Worm (Caenorhabditis elegans): ENCODE results near the gene F35G2.5.

F35G2.5 gene

DNA sequence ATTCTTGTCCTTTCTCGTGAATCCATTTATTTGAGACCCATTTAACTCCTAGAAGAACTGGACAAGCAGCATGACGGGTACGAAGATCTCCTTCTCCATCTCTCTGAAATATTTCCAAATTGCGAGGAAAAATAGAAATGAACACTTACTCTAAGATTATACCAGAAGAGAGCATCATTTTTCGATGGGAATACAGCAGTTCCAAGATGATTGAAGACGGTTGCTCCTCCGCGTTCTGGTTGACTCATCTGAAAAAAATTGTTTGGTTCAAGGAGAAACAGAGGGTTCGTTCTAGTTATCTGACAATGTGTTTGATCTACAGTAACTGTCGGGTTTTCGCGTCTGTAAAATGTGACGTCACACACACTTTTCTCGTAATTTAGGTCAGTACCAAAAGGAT lies 8.1 kb upstream of the F35G2.5 start:
- TF ChIP-seq lsy-2 (tag; optimal IDR thresholded peaks at IDR 0.05): no peak

ce11 chrIV:12212814-12213213 lies 6.6 kb upstream of the F35G2.5 start:
- no peak for TF ChIP-seq zip-8 (tag; optimal IDR thresholded peaks at IDR 0.05)
- no peak for TF ChIP-seq sptf-1 (tag; optimal IDR thresholded peaks at IDR 0.05)
- no peak for TF ChIP-seq elt-1 (tag; optimal IDR thresholded peaks at IDR 0.05; ENCODE audit: borderline replicate concordance, insufficient read depth)
- TF ChIP-seq nhr-76 (tag; optimal IDR thresholded peaks at IDR 0.05): no peak
- TF ChIP-seq ceh-83 (GFP tag; optimal IDR thresholded peaks at IDR 0.05): no peak
- no peak for TF ChIP-seq ztf-11 (tag; optimal IDR thresholded peaks at IDR 0.05)

ce11 chrIV:12215762-12216295 lies 3.6 kb upstream of the F35G2.5 start, which contains the start of gene phy-2:
TSS of gene phy-2 (minus strand) at chrIV:12215987.
- TF ChIP-seq blmp-1 (tag; optimal IDR thresholded peaks at IDR 0.05): no peak
- TF ChIP-seq hlh-1 (tag; optimal IDR thresholded peaks at IDR 0.05): peak; percentile 87
- TF ChIP-seq ztf-11 (tag; optimal IDR thresholded peaks at IDR 0.05): no peak

DNA sequence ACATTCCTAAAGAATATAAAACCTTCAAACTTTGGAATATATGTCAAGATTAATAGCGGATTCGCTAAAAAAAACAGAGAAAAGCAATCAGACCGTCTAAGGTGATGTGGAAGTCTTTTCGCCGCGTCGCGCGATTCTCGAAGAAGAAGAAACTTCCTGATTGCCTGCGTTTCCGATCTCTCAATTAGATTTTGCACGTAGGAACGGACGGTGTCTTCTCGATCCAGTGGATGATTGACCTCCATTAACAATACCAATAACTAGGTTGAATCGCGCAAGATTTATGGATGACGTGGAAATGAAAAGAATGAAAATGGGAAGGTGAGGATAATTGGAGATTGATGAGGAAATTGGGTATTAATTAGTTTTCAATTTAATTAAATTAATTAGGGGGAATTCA lies 2.3 kb upstream of the F35G2.5 start:
- TF ChIP-seq unc-62 (GFP tag; optimal IDR thresholded peaks at IDR 0.05): peak; percentile 21
- no peak for TF ChIP-seq unc-39 (tag; optimal IDR thresholded peaks at IDR 0.05)
- TF ChIP-seq tbx-8 (GFP tag; optimal IDR thresholded peaks at IDR 0.05): no peak
- peak; percentile 40 for TF ChIP-seq ceh-43 (GFP tag; optimal IDR thresholded peaks at IDR 0.05)
- no peak for TF ChIP-seq nhr-28 (tag; optimal IDR thresholded peaks at IDR 0.05)
- TF ChIP-seq pha-4 (tag; optimal IDR thresholded peaks at IDR 0.05): no peak
- no peak for TF ChIP-seq cnd-1 (tag; optimal IDR thresholded peaks at IDR 0.05)
- no peak for TF ChIP-seq nhr-237 (tag; optimal IDR thresholded peaks at IDR 0.05)
- TF ChIP-seq flh-1 (GFP tag; optimal IDR thresholded peaks at IDR 0.05): no peak
- TF ChIP-seq mab-5 (tag; optimal IDR thresholded peaks at IDR 0.05): no peak
- TF ChIP-seq elt-1 (tag; optimal IDR thresholded peaks at IDR 0.05; ENCODE audit: borderline replicate concordance, insufficient read depth): no peak
- no peak for TF ChIP-seq zip-8 (tag; optimal IDR thresholded peaks at IDR 0.05)
- no peak for TF ChIP-seq ceh-39 (tag; optimal IDR thresholded peaks at IDR 0.05)

DNA sequence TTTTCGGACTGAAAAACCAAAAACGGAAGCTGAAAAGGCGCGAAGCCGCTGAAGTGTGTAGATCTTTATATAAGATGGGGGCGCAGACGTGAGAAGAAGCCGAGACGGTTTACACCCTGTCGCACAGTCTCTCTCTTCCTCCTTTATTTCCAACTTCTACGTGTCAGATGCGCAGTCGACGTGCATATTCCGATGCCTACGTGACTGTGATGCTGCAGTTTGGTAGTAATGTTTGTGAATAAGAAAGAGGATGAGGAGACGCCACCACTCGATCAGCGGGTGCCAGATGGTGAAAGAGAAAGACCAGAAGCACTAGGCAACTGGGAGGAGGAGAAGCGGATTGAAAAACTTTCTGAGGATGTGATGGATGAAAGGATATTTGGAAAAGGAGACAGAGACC lies 1.2 kb upstream of the F35G2.5 start:
- TF ChIP-seq hlh-1 (tag; optimal IDR thresholded peaks at IDR 0.05) (peak; percentile 24), ceh-43 (GFP tag; optimal IDR thresholded peaks at IDR 0.05) (no peak)

- no peak for TF ChIP-seq cnd-1 (tag; optimal IDR thresholded peaks at IDR 0.05)
- TF ChIP-seq tbx-8 (GFP tag; optimal IDR thresholded peaks at IDR 0.05): no peak
- TF ChIP-seq lin-13 (tag; optimal IDR thresholded peaks at IDR 0.05): no peak
- no peak for TF ChIP-seq nhr-237 (tag; optimal IDR thresholded peaks at IDR 0.05)
- no peak for TF ChIP-seq ceh-83 (GFP tag; optimal IDR thresholded peaks at IDR 0.05)
- no peak for TF ChIP-seq sem-2 (GFP tag; optimal IDR thresholded peaks at IDR 0.05)
- TF ChIP-seq sptf-1 (tag; optimal IDR thresholded peaks at IDR 0.05): no peak
- TF ChIP-seq snpc-4 (tag; optimal IDR thresholded peaks at IDR 0.05): no peak
- no peak for TF ChIP-seq bed-3 (GFP tag; optimal IDR thresholded peaks at IDR 0.05)
- no peak for TF ChIP-seq unc-39 (tag; optimal IDR thresholded peaks at IDR 0.05)
- TF ChIP-seq elt-1 (tag; optimal IDR thresholded peaks at IDR 0.05; ENCODE audit: borderline replicate concordance, insufficient read depth): no peak
- no peak for TF ChIP-seq M03D4.4 (tag; optimal IDR thresholded peaks at IDR 0.05)
- TF ChIP-seq nhr-76 (tag; optimal IDR thresholded peaks at IDR 0.05): no peak
- TF ChIP-seq pha-4 (tag; optimal IDR thresholded peaks at IDR 0.05): no peak
Measured at ce11 chrIV:12227012-12227411, 7.6 kb downstream of the F35G2.5 start, which contains the start of gene mlt-3. TSS of gene mlt-3 (minus strand) at chrIV:12227112.

ce11 chrIV:12229679-12230078 lies 10.3 kb downstream of the F35G2.5 start, which contains the start of gene sre-18:
TSS of gene sre-18 (minus strand) at chrIV:12229779.
- TF ChIP-seq ztf-11 (tag; optimal IDR thresholded peaks at IDR 0.05): no peak
- TF ChIP-seq sptf-1 (tag; optimal IDR thresholded peaks at IDR 0.05): no peak
- no peak for TF ChIP-seq sem-2 (GFP tag; optimal IDR thresholded peaks at IDR 0.05)
- no peak for TF ChIP-seq drap-1 (GFP tag; optimal IDR thresholded peaks at IDR 0.05)
- no peak for TF ChIP-seq bed-3 (GFP tag; optimal IDR thresholded peaks at IDR 0.05)
- TF ChIP-seq mep-1 (tag; optimal IDR thresholded peaks at IDR 0.05): no peak
- no peak for TF ChIP-seq lin-32 (GFP tag; optimal IDR thresholded peaks at IDR 0.05)
- TF ChIP-seq pha-4 (tag; optimal IDR thresholded peaks at IDR 0.05): no peak
- no peak for TF ChIP-seq ham-2 (GFP tag; optimal IDR thresholded peaks at IDR 0.05)
- no peak for TF ChIP-seq ceh-43 (GFP tag; optimal IDR thresholded peaks at IDR 0.05)
- TF ChIP-seq unc-120 (tag; optimal IDR thresholded peaks at IDR 0.05; ENCODE audit: poor library complexity, severe bottlenecking): no peak
- TF ChIP-seq snpc-4 (tag; optimal IDR thresholded peaks at IDR 0.05): no peak
- TF ChIP-seq cnd-1 (tag; optimal IDR thresholded peaks at IDR 0.05): no peak
- TF ChIP-seq ces-1 (GFP tag; optimal IDR thresholded peaks at IDR 0.05): no peak
- no peak for TF ChIP-seq hlh-1 (tag; optimal IDR thresholded peaks at IDR 0.05)

Measured in whole organism, mixed stage, embryonic.